Worm (Caenorhabditis elegans): Measurements from ENCODE around the gene srh-190.

srh-190 gene

ce11 chrV:3877242-3877641 is 25.7 kb upstream of the srh-190 start:
- TF ChIP-seq dpff-1 (tag; optimal IDR thresholded peaks at IDR 0.05) (no peak), B0019.2 (GFP tag; conservative IDR thresholded peaks at IDR 0.05) (no peak), F37B4.10 (GFP tag; IDR thresholded peaks at IDR 0.05) (no peak), mes-4 (tag; optimal IDR thresholded peaks at IDR 0.05) (no peak), B0261.1 (tag; optimal IDR thresholded peaks at IDR 0.05) (no peak), aptf-3 (GFP tag; IDR thresholded peaks at IDR 0.05) (no peak), bed-2 (GFP tag; IDR thresholded peaks at IDR 0.05) (no peak)

- TF ChIP-seq sptf-2 (GFP tag; optimal IDR thresholded peaks at IDR 0.05) (no peak), nfyb-1 (GFP tag; IDR thresholded peaks at IDR 0.05) (no peak), ceh-91 (GFP tag; IDR thresholded peaks at IDR 0.05) (no peak), ama-1 (optimal IDR thresholded peaks at IDR 0.05) (no peak), ama-1 (GFP tag; optimal IDR thresholded peaks at IDR 0.05) (no peak), madf-8 (GFP tag; conservative IDR thresholded peaks at IDR 0.05) (no peak), tbp1 (GFP tag; optimal IDR thresholded peaks at IDR 0.05) (no peak), nhr-27 (tag; optimal IDR thresholded peaks at IDR 0.05) (no peak), let-526 (GFP tag; IDR thresholded peaks at IDR 0.05) (no peak), hlh-12 (tag; optimal IDR thresholded peaks at IDR 0.05) (no peak), T07F8.4 (tag; optimal IDR thresholded peaks at IDR 0.05) (no peak), Y53F4B.3 (GFP tag; IDR thresholded peaks at IDR 0.05) (no peak)
These were observed 24.7 kb upstream of the srh-190 start, which contains the start of gene nhr-159 for ce11 chrV:3878223-3878622. TSS of gene nhr-159 (minus strand) at chrV:3878323.

- no peak for TF ChIP-seq cebp-1 (GFP tag; IDR thresholded peaks at IDR 0.05)
- no peak for TF ChIP-seq cebp-1 (tag; optimal IDR thresholded peaks at IDR 0.05)
These were observed 18.4 kb upstream of the srh-190 start for ce11 chrV:3884550-3884949.

- TF ChIP-seq lag-1 (GFP tag; IDR thresholded peaks at IDR 0.05), result no peak
- TF ChIP-seq ztf-3 (GFP tag; optimal IDR thresholded peaks at IDR 0.05), result no peak
- no peak for TF ChIP-seq efl-1 (GFP tag; optimal IDR thresholded peaks at IDR 0.05)
- TF ChIP-seq F22D6.2 (tag; optimal IDR thresholded peaks at IDR 0.05), result no peak
- TF ChIP-seq dpl-1 (GFP tag; optimal IDR thresholded peaks at IDR 0.05), result no peak
- TF ChIP-seq akir-1 (GFP tag; optimal IDR thresholded peaks at IDR 0.05), result no peak
- no peak for TF ChIP-seq snpc-1.3 (tag; optimal IDR thresholded peaks at IDR 0.05; ENCODE audit: insufficient read depth)
- TF ChIP-seq nhr-90 (tag; optimal IDR thresholded peaks at IDR 0.05), result no peak
- TF ChIP-seq K11D2.4 (GFP tag; IDR thresholded peaks at IDR 0.05), result no peak
These were observed 16.8 kb upstream of the srh-190 start, which contains the start of gene nhr-124 for ce11 chrV:3886104-3886503. TSS of gene nhr-124 (minus strand) at chrV:3886204.

ce11 chrV:3889113-3889512 is 13.8 kb upstream of the srh-190 start, which contains the start of gene C17E7.13:
TSS of gene C17E7.13 (minus strand) at chrV:3889288.
- TF ChIP-seq nhr-80 (tag; optimal IDR thresholded peaks at IDR 0.05), result peak; percentile 8
- TF ChIP-seq ceh-91 (GFP tag; IDR thresholded peaks at IDR 0.05), result no peak
- no peak for TF ChIP-seq akir-1 (GFP tag; optimal IDR thresholded peaks at IDR 0.05)

ce11 chrV:3890761-3891160 is 12.1 kb upstream of the srh-190 start, which contains the start of gene C17E7.9:
TSS of gene C17E7.9 (minus strand) at chrV:3890861.
- TF ChIP-seq nhr-179 (tag; optimal IDR thresholded peaks at IDR 0.05) (no peak), F37B4.10 (GFP tag; IDR thresholded peaks at IDR 0.05) (no peak), aptf-3 (GFP tag; IDR thresholded peaks at IDR 0.05) (no peak), nhr-90 (tag; optimal IDR thresholded peaks at IDR 0.05) (no peak), let-526 (GFP tag; IDR thresholded peaks at IDR 0.05) (no peak), madf-10 (tag; optimal IDR thresholded peaks at IDR 0.05) (no peak), zfh-2 (GFP tag; conservative IDR thresholded peaks at IDR 0.05) (no peak), nhr-27 (tag; optimal IDR thresholded peaks at IDR 0.05) (no peak), cebp-2 (GFP tag; IDR thresholded peaks at IDR 0.05) (no peak), ceh-40 (GFP tag; IDR thresholded peaks at IDR 0.05) (no peak), ccch-3 (GFP tag; optimal IDR thresholded peaks at IDR 0.05) (no peak), bed-2 (GFP tag; IDR thresholded peaks at IDR 0.05) (no peak), ztf-28 (GFP tag; IDR thresholded peaks at IDR 0.05) (no peak), F39B2.1 (GFP tag; IDR thresholded peaks at IDR 0.05) (no peak), ceh-100 (GFP tag; IDR thresholded peaks at IDR 0.05) (no peak), F49E8.2 (tag; optimal IDR thresholded peaks at IDR 0.05; ENCODE audit: insufficient read depth) (no peak)
